Worm (Caenorhabditis elegans): ENCODE data around the gene T01C4.8.

ce11 chrV:7123979-7124378 lies 5.4 kb downstream of the T01C4.8 start:
- TF ChIP-seq R02D3.7 (tag; optimal IDR thresholded peaks at IDR 0.05) (no peak), ama-1 (optimal IDR thresholded peaks at IDR 0.05) (no peak), pqm-1 (tag; optimal IDR thresholded peaks at IDR 0.05) (no peak), lin-39 (tag; optimal IDR thresholded peaks at IDR 0.05) (no peak), unc-62 (GFP tag; optimal IDR thresholded peaks at IDR 0.05) (no peak), nhr-12 (tag; optimal IDR thresholded peaks at IDR 0.05) (no peak), egl-27 (tag; optimal IDR thresholded peaks at IDR 0.05) (no peak), elt-3 (tag; optimal IDR thresholded peaks at IDR 0.05) (no peak), ceh-82 (tag; optimal IDR thresholded peaks at IDR 0.05) (no peak)

Data from whole organism, L3 larva.